Fruit fly (Drosophila melanogaster) whole organism, embryonic: ENCODE data around the gene Tim17b2.

Source experiments
- Asciz ChIP-seq: fragments of 200-800 bp; sonication (Bioruptor generic); optimal IDR thresholded peaks from 2 replicates; lab custom pipeline; 2017; ENCODE audit warnings: missing biosample characterization, mild to moderate bottlenecking, missing genetic modification characterization, missing genetic modification reagents
- Bteb2 ChIP-seq: fragments of 200-800 bp; sonication (Bioruptor generic); optimal IDR thresholded peaks from 2 replicates; lab custom pipeline; 2016; ENCODE audit warnings: missing biosample characterization, missing genetic modification characterization
- CG10321 ChIP-seq: fragments of 200-800 bp; sonication (Bioruptor generic); IDR thresholded peaks from 2 replicates; pipeline ENCODE4 v1.3.6; 2022; ENCODE audit warnings: missing biosample characterization, missing genetic modification characterization
- CG10366 ChIP-seq: fragments of 200-800 bp; sonication (Bioruptor generic); IDR thresholded peaks from 2 replicates; pipeline ENCODE4 v1.3.6; 2022; ENCODE audit warnings: missing biosample characterization, missing genetic modification characterization
- CG10462 ChIP-seq: fragments of 200-800 bp; sonication (Bioruptor generic); optimal IDR thresholded peaks from 2 replicates; lab custom pipeline; 2016; ENCODE audit warnings: missing biosample characterization, missing genetic modification characterization
- CG10565 ChIP-seq: fragments of 200-800 bp; sonication (Bioruptor generic); optimal IDR thresholded peaks from 3 replicates; lab custom pipeline; 2016; ENCODE audit warnings: missing biosample characterization, mild to moderate bottlenecking, missing genetic modification characterization
- CG10979 ChIP-seq: fragments of 200-800 bp; sonication (Bioruptor generic); optimal IDR thresholded peaks from 2 replicates; lab custom pipeline; 2018; ENCODE audit warnings: missing biosample characterization, mild to moderate bottlenecking, missing genetic modification characterization, moderate library complexity
- CG11085 ChIP-seq: fragments of 200-800 bp; sonication (Bioruptor generic); IDR thresholded peaks from 2 replicates; pipeline ENCODE4 v1.3.6; 2022; ENCODE audit warnings: missing biosample characterization, missing genetic modification characterization
- CG12769 ChIP-seq: fragments of 200-800 bp; sonication (Bioruptor generic); optimal IDR thresholded peaks from 2 replicates; lab custom pipeline; 2019; ENCODE audit warnings: missing biosample characterization, mild to moderate bottlenecking, missing genetic modification characterization, moderate library complexity
- CG13123 ChIP-seq: fragments of 200-800 bp; sonication (Bioruptor generic); optimal IDR thresholded peaks from 2 replicates; lab custom pipeline; 2016; ENCODE audit warnings: missing biosample characterization, missing genetic modification characterization
- CG14667 ChIP-seq: fragments of 200-800 bp; sonication (Bioruptor generic); IDR thresholded peaks from 2 replicates; pipeline ENCODE4 v1.3.6; 2022; ENCODE audit warnings: missing biosample characterization, missing genetic modification characterization
- CG14965 ChIP-seq: fragments of 200-800 bp; sonication (Bioruptor generic); optimal IDR thresholded peaks from 2 replicates; lab custom pipeline; 2016; ENCODE audit warnings: missing biosample characterization, missing genetic modification characterization, borderline replicate concordance
- CG1602 ChIP-seq: fragments of 200-800 bp; sonication (Bioruptor generic); optimal IDR thresholded peaks from 3 replicates; lab custom pipeline; 2016; ENCODE audit warnings: missing biosample characterization, missing genetic modification characterization
- CG17361 ChIP-seq: fragments of 200-800 bp; sonication (Bioruptor generic); IDR thresholded peaks from 3 replicates; pipeline ENCODE4 v1.3.6; 2022; ENCODE audit warnings: missing biosample characterization, missing genetic modification characterization
- CG17829 ChIP-seq: fragments of 200-800 bp; optimal IDR thresholded peaks from 2 replicates; lab custom pipeline; 2019; ENCODE audit warnings: missing biosample characterization, mild to moderate bottlenecking, missing genetic modification characterization, moderate library complexity
- CG18619 ChIP-seq: fragments of 200-800 bp; sonication (Bioruptor generic); optimal IDR thresholded peaks from 3 replicates; lab custom pipeline; 2017; ENCODE audit warnings: missing biosample characterization, mild to moderate bottlenecking, missing genetic modification characterization
- CG2116 ChIP-seq: fragments of 200-800 bp; sonication (Bioruptor generic); optimal IDR thresholded peaks from 3 replicates; lab custom pipeline; 2018; ENCODE audit warnings: missing biosample characterization, mild to moderate bottlenecking, missing genetic modification characterization
- CG2712 ChIP-seq: fragments of 200-800 bp; optimal IDR thresholded peaks from 3 replicates; lab custom pipeline; 2019; ENCODE audit warnings: missing biosample characterization, mild to moderate bottlenecking, missing genetic modification characterization, moderate library complexity
- CG3838 ChIP-seq: fragments of 200-800 bp; sonication (Bioruptor generic); optimal IDR thresholded peaks from 3 replicates; lab custom pipeline; 2016; ENCODE audit warnings: missing biosample characterization, missing genetic modification characterization
- CG5245 ChIP-seq: fragments of 200-800 bp; sonication (Bioruptor generic); optimal IDR thresholded peaks from 3 replicates; lab custom pipeline; 2016; ENCODE audit warnings: missing biosample characterization, missing genetic modification characterization
- CG5953 ChIP-seq: fragments of 200-800 bp; sonication (Bioruptor generic); IDR thresholded peaks from 2 replicates; pipeline ENCODE4 v1.3.6; 2022; ENCODE audit warnings: missing biosample characterization, missing genetic modification characterization
- CG7372 ChIP-seq: fragments of 200-800 bp; sonication (Bioruptor generic); IDR thresholded peaks from 2 replicates; pipeline ENCODE4 v1.3.6; 2022; ENCODE audit warnings: missing biosample characterization, missing genetic modification characterization
- CG8765 ChIP-seq: fragments of 200-800 bp; sonication (Bioruptor generic); IDR thresholded peaks from 2 replicates; pipeline ENCODE4 v1.3.6; 2022; ENCODE audit warnings: missing biosample characterization, missing genetic modification characterization
- CG8944 ChIP-seq: fragments of 200-800 bp; sonication (Bioruptor generic); optimal IDR thresholded peaks from 3 replicates; lab custom pipeline; 2016; ENCODE audit warnings: missing biosample characterization, missing genetic modification characterization
- CG9215 ChIP-seq: fragments of 200-800 bp; sonication (Bioruptor generic); IDR thresholded peaks from 2 replicates; pipeline ENCODE4 v1.3.6; 2022; ENCODE audit warnings: missing biosample characterization, missing genetic modification characterization
- CG9609 ChIP-seq: fragments of 200-800 bp; sonication (Bioruptor generic); optimal IDR thresholded peaks from 3 replicates; lab custom pipeline; 2016; ENCODE audit warnings: missing biosample characterization, missing genetic modification characterization
- D ChIP-seq, 2 experiments: fragments of 200-800 bp in 1 of 2; fragments of >200 bp in 1 of 2; sonication (Bioruptor generic) in 1 of 2; optimal IDR thresholded peaks; 2 replicates in 1 of 2; 3 replicates in 1 of 2; lab custom pipeline; 2017; ENCODE audit warnings: mild to moderate bottlenecking in 1 of 2, missing biosample characterization in 1 of 2, missing genetic modification characterization in 1 of 2, missing genetic modification reagents in 1 of 2
- E2f2 ChIP-seq: fragments of 200-800 bp; sonication (Bioruptor generic); IDR thresholded peaks from 2 replicates; pipeline ENCODE4 v1.3.6; 2022; ENCODE audit warnings: missing biosample characterization, missing genetic modification characterization
- Ets97D ChIP-seq: fragments of 200-800 bp; sonication (Bioruptor generic); optimal IDR thresholded peaks from 3 replicates; lab custom pipeline; 2016; ENCODE audit warnings: missing biosample characterization, missing genetic modification characterization
- HmgZ ChIP-seq: fragments of 200-800 bp; sonication (Bioruptor generic); optimal IDR thresholded peaks from 2 replicates; lab custom pipeline; 2018; ENCODE audit warnings: missing biosample characterization, mild to moderate bottlenecking, missing genetic modification characterization
- Hr78 ChIP-seq, 2 experiments: fragments of 200-800 bp in 1 of 2; fragments of >200 bp in 1 of 2; sonication (Bioruptor generic) in 1 of 2; optimal IDR thresholded peaks; 2 replicates each; lab custom pipeline; 2017 to 2019; ENCODE audit warnings: missing biosample characterization in 2 of 2, missing genetic modification characterization in 2 of 2, mild to moderate bottlenecking in 1 of 2, moderate library complexity in 1 of 2
- Lpt ChIP-seq: fragments of >200 bp; optimal IDR thresholded peaks from 2 replicates; lab custom pipeline; 2018; ENCODE audit warnings: missing biosample characterization, missing genetic modification characterization
- Rfx ChIP-seq: fragments of 200-800 bp; sonication (Bioruptor generic); IDR thresholded peaks from 2 replicates; pipeline ENCODE4 v1.3.6; 2022; ENCODE audit warnings: missing biosample characterization, missing genetic modification characterization
- Scr ChIP-seq: fragments of 200-800 bp; sonication (Bioruptor generic); IDR thresholded peaks from 2 replicates; pipeline ENCODE4 v1.3.6; 2022; ENCODE audit warnings: missing biosample characterization, missing genetic modification characterization; ENCODE audit not compliant: partially characterized antibody
- Xbp1 ChIP-seq: fragments of 200-800 bp; sonication (Bioruptor generic); optimal IDR thresholded peaks from 3 replicates; lab custom pipeline; 2016; ENCODE audit warnings: missing biosample characterization, mild to moderate bottlenecking, missing genetic modification characterization
- az2 ChIP-seq: fragments of 200-800 bp; sonication (Bioruptor generic); optimal IDR thresholded peaks from 3 replicates; lab custom pipeline; 2016; ENCODE audit warnings: missing biosample characterization, missing genetic modification characterization
- bowl ChIP-seq: fragments of 200-800 bp; sonication (Bioruptor generic); IDR thresholded peaks from 2 replicates; pipeline ENCODE4 v1.3.6; 2022; ENCODE audit warnings: missing biosample characterization, missing genetic modification characterization
- dimm ChIP-seq: fragments of 200-800 bp; sonication (Bioruptor generic); IDR thresholded peaks from 2 replicates; pipeline ENCODE4 v1.3.6; 2022; ENCODE audit warnings: missing biosample characterization, missing genetic modification characterization
- dysf ChIP-seq: fragments of 200-800 bp; sonication (Bioruptor generic); IDR thresholded peaks from 3 replicates; pipeline ENCODE4 v1.3.6; 2022; ENCODE audit warnings: missing biosample characterization, missing genetic modification characterization
- en ChIP-seq: fragments of 200-800 bp; sonication (Bioruptor generic); optimal IDR thresholded peaks from 2 replicates; lab custom pipeline; 2016; ENCODE audit warnings: missing biosample characterization, missing genetic modification characterization
- gem ChIP-seq: fragments of 200-800 bp; sonication (Bioruptor generic); optimal IDR thresholded peaks from 2 replicates; lab custom pipeline; 2019; ENCODE audit warnings: missing biosample characterization, mild to moderate bottlenecking, missing genetic modification characterization, moderate library complexity
- jing ChIP-seq: fragments of 200-800 bp; sonication (Bioruptor generic); optimal IDR thresholded peaks from 2 replicates; lab custom pipeline; 2018; ENCODE audit warnings: missing biosample characterization, mild to moderate bottlenecking, missing genetic modification characterization
- ken ChIP-seq: fragments of 200-800 bp; sonication (Bioruptor generic); IDR thresholded peaks from 3 replicates; pipeline ENCODE4 v1.3.6; 2022; ENCODE audit warnings: missing biosample characterization, missing genetic modification characterization
- seq ChIP-seq: fragments of 200-800 bp; sonication (Bioruptor generic); IDR thresholded peaks from 2 replicates; pipeline ENCODE4 v1.3.6; 2022; ENCODE audit warnings: missing biosample characterization, missing genetic modification characterization
- sim ChIP-seq: fragments of 200-800 bp; sonication (Bioruptor generic); IDR thresholded peaks from 2 replicates; pipeline ENCODE4 v1.3.6; 2022; ENCODE audit warnings: missing biosample characterization, missing genetic modification characterization
- sima ChIP-seq: fragments of 200-800 bp; sonication (Bioruptor generic); optimal IDR thresholded peaks from 2 replicates; lab custom pipeline; 2016; ENCODE audit warnings: missing biosample characterization, missing genetic modification characterization
- tap ChIP-seq: fragments of 200-800 bp; optimal IDR thresholded peaks from 3 replicates; lab custom pipeline; 2019; ENCODE audit warnings: missing biosample characterization, mild to moderate bottlenecking, missing genetic modification characterization, moderate library complexity
- usp ChIP-seq: fragments of >200 bp; optimal IDR thresholded peaks from 2 replicates; lab custom pipeline; 2017; ENCODE audit warnings: missing biosample characterization, missing genetic modification characterization
- z ChIP-seq: fragments of 200-800 bp; sonication (Bioruptor generic); IDR thresholded peaks from 3 replicates; pipeline ENCODE4 v1.3.6; 2022; ENCODE audit warnings: missing biosample characterization, missing genetic modification characterization

The Tim17b2 gene

DNA sequence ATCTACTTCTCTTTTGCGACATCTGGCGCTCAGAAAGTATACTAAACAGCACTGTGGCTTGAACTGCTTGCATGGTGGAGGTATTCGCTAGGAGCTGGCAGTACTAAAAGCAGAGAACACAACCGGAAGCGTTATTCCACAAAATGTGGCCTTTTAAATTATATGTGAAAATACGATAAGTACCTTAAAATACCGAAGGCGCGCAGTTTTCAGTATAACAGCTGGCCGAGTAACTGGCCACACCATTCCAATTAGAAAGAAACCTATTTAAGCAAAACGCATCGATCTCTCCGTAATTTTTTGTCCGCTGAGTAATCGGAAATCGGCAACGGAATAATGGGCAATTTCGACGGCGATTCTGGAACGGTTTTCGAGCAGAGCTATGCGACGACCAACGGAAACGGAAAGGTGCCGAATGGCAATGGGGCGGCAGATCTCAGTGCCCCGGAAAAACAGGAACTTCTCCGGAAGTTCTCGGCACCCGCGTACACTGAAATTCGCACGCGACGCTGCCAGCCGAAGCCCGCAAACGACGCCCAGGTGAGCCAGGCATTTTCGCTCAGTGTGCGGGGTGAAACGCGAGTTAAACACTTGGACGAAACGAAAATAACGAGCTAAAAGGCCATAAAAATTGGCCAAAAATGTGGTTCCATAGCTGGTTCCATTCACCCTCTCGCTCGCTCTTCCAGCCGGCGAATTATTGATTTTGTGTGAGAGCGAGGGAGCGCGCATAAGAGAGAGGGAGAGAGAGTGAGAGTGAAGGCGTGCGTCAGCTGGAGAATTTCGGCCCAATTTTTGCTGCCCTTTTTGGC, 14.6 kb downstream of the Tim17b2 start, which contains the start of gene lace (continued):
- TF ChIP-seq D (optimal IDR thresholded peaks at IDR 0.05; lab: Kevin White, UChicago) (no peak), D (GFP tag; optimal IDR thresholded peaks at IDR 0.05; lab: Kevin White, UChicago) (peak; percentile 64), Xbp1 (GFP tag; lab: Kevin White, UChicago) (peak; percentile 85), dimm (GFP tag; lab: Robert Waterston, UW) (0 out of 2 replicates have a peak, but pooled peaks have one; percentile 51), HmgZ (tag; lab: Kevin White, UChicago) (peak; percentile 89), CG10565 (GFP tag; lab: Kevin White, UChicago) (no peak), dysf (GFP tag; lab: Robert Waterston, UW) (peak; percentile 78), CG10366 (peak; percentile 78), CG10462 (peak; percentile 13), CG1602 (peak; percentile 74), CG7372 (GFP tag; lab: Robert Waterston, UW) (peak; percentile 77), Rfx (GFP tag; lab: Robert Waterston, UW) (peak; percentile 94), jing (GFP tag; lab: Kevin White, UChicago) (peak; percentile 53), Hr78 (GFP tag; optimal IDR thresholded peaks at IDR 0.05; lab: Kevin White, UChicago) (no peak), Scr (GFP tag; lab: Robert Waterston, UW) (no peak), CG13123 (GFP tag; lab: Kevin White, UChicago) (peak; percentile 68), CG9609 (GFP tag; lab: Kevin White, UChicago) (peak; percentile 87), CG2116 (GFP tag; lab: Kevin White, UChicago) (peak; percentile 79), CG10979 (tag; lab: Kevin White, UChicago) (peak; percentile 67), E2f2 (GFP tag; lab: Robert Waterston, UW) (peak; percentile 66), gem (tag; lab: Kevin White, UChicago) (peak; percentile 66), CG3838 (peak; percentile 19), CG18619 (GFP tag; lab: Kevin White, UChicago) (peak; percentile 86), CG14667 (GFP tag; lab: Robert Waterston, UW) (peak; percentile 53), seq (peak; percentile 53; the same call in 1 of the 2 replicates), CG5245 (peak; percentile 48), Lpt (GFP tag; lab: Kevin White, UChicago) (no peak), en (GFP tag; lab: Kevin White, UChicago) (no peak), CG11085 (GFP tag; lab: Robert Waterston, UW) (peak; percentile 89), z (GFP tag; lab: Robert Waterston, UW) (0 out of 3 replicates have a peak, but pooled peaks have one; percentile 22), tap (tag; lab: Kevin White, UChicago) (peak; percentile 13), CG5953 (GFP tag; lab: Robert Waterston, UW) (peak; percentile 78), ken (GFP tag; lab: Robert Waterston, UW) (peak; percentile 90), bowl (GFP tag; lab: Robert Waterston, UW) (peak; percentile 51; the same call in 1 of the 2 replicates), CG12769 (tag; lab: Kevin White, UChicago) (peak; percentile 76), Bteb2 (GFP tag; lab: Kevin White, UChicago) (peak; percentile 74), CG9215 (GFP tag; lab: Robert Waterston, UW) (peak; percentile 60), CG2712 (tag; lab: Kevin White, UChicago) (peak; percentile 73), usp (GFP tag; lab: Kevin White, UChicago) (no peak), sim (GFP tag; lab: Robert Waterston, UW) (peak; percentile 64; the same call in 1 of the 2 replicates), CG17829 (tag; lab: Kevin White, UChicago) (peak; percentile 73), Ets97D (GFP tag; lab: Kevin White, UChicago) (peak; percentile 100), sima (peak; percentile 28), Asciz (GFP tag; lab: Kevin White, UChicago) (peak; percentile 51), az2 (peak; percentile 65), CG17361 (GFP tag; lab: Robert Waterston, UW) (peak; percentile 45; the same call in 2 of the 3 replicates), CG8944 (GFP tag; lab: Kevin White, UChicago) (peak; percentile 84), CG14965 (GFP tag; lab: Kevin White, UChicago) (peak; percentile 56), CG10321 (peak; percentile 45), CG8765 (GFP tag; lab: Robert Waterston, UW) (peak; percentile 76)
